Worm (Caenorhabditis elegans) whole organism, early embryonic: ENCODE measurements around the gene Y37A1A.3.

Experiments used
- B0310.2 ChIP-seq: sonication (generic microtip); optimal IDR thresholded peaks from 2 replicates; lab custom pipeline; 2016; ENCODE audit warnings: mild to moderate bottlenecking, missing genetic modification characterization, missing compliant biosample characterization
- F13C5.2 ChIP-seq: sonication (generic microtip); optimal IDR thresholded peaks from 2 replicates; lab custom pipeline; 2017; ENCODE audit warnings: mild to moderate bottlenecking, missing genetic modification characterization, inconsistent platforms, missing compliant biosample characterization
- aly-1 ChIP-seq: sonication (generic microtip); optimal IDR thresholded peaks from 2 replicates; lab custom pipeline; 2016; ENCODE audit warnings: missing genetic modification characterization, missing compliant biosample characterization
- ama-1 ChIP-seq: fragments of 150-350 bp; optimal IDR thresholded peaks from 2 replicates; lab custom pipeline; 2014
- ceh-13 ChIP-seq: fragments of 200-800 bp; sonication (Bioruptor generic); optimal IDR thresholded peaks from 2 replicates; lab custom pipeline; 2018; ENCODE audit warnings: mild to moderate bottlenecking, missing genetic modification characterization, missing compliant biosample characterization
- ceh-36 ChIP-seq: sonication (generic microtip); optimal IDR thresholded peaks from 2 replicates; lab custom pipeline; 2016; ENCODE audit warnings: missing genetic modification characterization, inconsistent platforms, missing compliant biosample characterization
- ets-7 ChIP-seq: sonication (generic microtip); optimal IDR thresholded peaks from 2 replicates; lab custom pipeline; 2016; ENCODE audit warnings: missing genotype, missing genetic modification characterization, missing compliant biosample characterization
- hmbx-1 ChIP-seq: sonication (generic microtip); optimal IDR thresholded peaks from 2 replicates; lab custom pipeline; 2016; ENCODE audit warnings: mild to moderate bottlenecking, missing genetic modification characterization, missing compliant biosample characterization
- hmg-4 ChIP-seq: fragments of 200-800 bp; sonication (Bioruptor generic); optimal IDR thresholded peaks from 2 replicates; lab custom pipeline; 2018; ENCODE audit warnings: mild to moderate bottlenecking, missing genetic modification characterization, missing compliant biosample characterization
- pes-1 ChIP-seq: fragments of 200-800 bp; sonication (Bioruptor generic); IDR thresholded peaks from 2 replicates; pipeline ENCODE4 v1.3.6; 2022; ENCODE audit warnings: missing genetic modification reagents, missing genetic modification characterization, missing compliant biosample characterization
- scrt-1 ChIP-seq: fragments of 200-800 bp; sonication (Bioruptor generic); IDR thresholded peaks from 2 replicates; pipeline ENCODE4 v1.3.6; 2022; ENCODE audit warnings: missing genetic modification characterization, missing compliant biosample characterization
- tbx-37 ChIP-seq: fragments of 200-800 bp; sonication (Bioruptor generic); conservative IDR thresholded peaks from 2 replicates; pipeline ENCODE4 v1.3.6; 2022; ENCODE audit warnings: missing genetic modification reagents, missing genetic modification characterization, missing compliant biosample characterization
- tra-4 ChIP-seq: sonication (generic microtip); optimal IDR thresholded peaks from 2 replicates; lab custom pipeline; 2017; ENCODE audit warnings: missing genetic modification characterization, missing compliant biosample characterization

DNA sequence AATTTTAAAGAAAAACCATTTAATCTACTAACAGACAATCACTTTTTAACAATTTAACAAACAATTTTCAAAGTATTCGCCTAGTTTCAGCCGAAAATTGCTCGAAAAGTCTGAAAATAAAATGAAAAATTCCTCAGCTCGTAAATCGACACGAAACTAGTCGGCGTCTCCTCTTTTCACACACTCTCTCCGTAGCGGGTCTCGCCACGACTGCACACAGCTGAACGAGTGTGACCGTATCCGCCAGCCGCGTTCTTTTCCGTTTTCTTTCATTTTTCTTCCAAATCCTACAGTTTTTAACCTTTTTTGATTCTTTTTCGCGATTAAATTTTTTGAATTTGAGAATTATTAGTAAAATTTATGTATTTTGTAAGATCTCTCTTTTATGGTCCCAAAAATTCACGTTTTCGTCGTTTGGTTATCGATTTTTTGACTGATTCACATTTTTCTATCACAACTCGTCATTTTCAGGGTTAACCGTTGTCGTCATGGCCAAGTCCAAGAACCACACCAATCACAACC lies 20.9 kb downstream of the Y37A1A.3 start, which contains the start of gene rpl-29:
- TF ChIP-seq hmg-4 (GFP tag; lab: Kevin White, UChicago) (no peak), ama-1 (no peak), F13C5.2 (tag; lab: Kevin White, UChicago) (peak; percentile 41), scrt-1 (GFP tag; lab: Robert Waterston, UW) (no peak), ets-7 (tag; lab: Kevin White, UChicago) (no peak), tbx-37 (GFP tag; lab: Robert Waterston, UW) (no peak), hmbx-1 (tag; lab: Kevin White, UChicago) (no peak), aly-1 (tag; lab: Kevin White, UChicago) (no peak), B0310.2 (tag; lab: Kevin White, UChicago) (no peak), pes-1 (GFP tag; lab: Robert Waterston, UW) (no peak), ceh-36 (tag; lab: Kevin White, UChicago) (no peak), ceh-13 (GFP tag; lab: Kevin White, UChicago) (no peak), tra-4 (tag; lab: Kevin White, UChicago) (no peak)
